Fruit fly (Drosophila melanogaster): ENCODE measurements around the gene CG13305.
A peak's percentile ranks its signal among the peaks of the same experiment; 100 is the strongest.

The CG13305 gene

dm6 chr3L:8683773-8684172, 37.2 kb upstream of the CG13305 start (continued):
- no peak for TF ChIP-seq CG7357 (GFP tag; IDR thresholded peaks at IDR 0.05)
- peak; percentile 35 for TF ChIP-seq CG18619 (GFP tag; optimal IDR thresholded peaks at IDR 0.05)
- TF ChIP-seq ab (GFP tag; optimal IDR thresholded peaks at IDR 0.05): no peak
- TF ChIP-seq ttk (GFP tag; IDR thresholded peaks at IDR 0.05): no peak
- no peak for TF ChIP-seq lbe (GFP tag; optimal IDR thresholded peaks at IDR 0.05)
- no peak for TF ChIP-seq Ssrp (tag; optimal IDR thresholded peaks at IDR 0.05)
- no peak for TF ChIP-seq H2.0 (GFP tag; IDR thresholded peaks at IDR 0.05)
- TF ChIP-seq CG2129 (GFP tag; IDR thresholded peaks at IDR 0.05; ENCODE audit: partially characterized antibody): no peak
- no peak for TF ChIP-seq pnt (GFP tag; optimal IDR thresholded peaks at IDR 0.05)
- no peak for TF ChIP-seq esg (GFP tag; conservative IDR thresholded peaks at IDR 0.05)
- TF ChIP-seq exex (tag; optimal IDR thresholded peaks at IDR 0.05): no peak
- no peak for TF ChIP-seq CG11560 (tag; IDR thresholded peaks at IDR 0.05)
- no peak for TF ChIP-seq CG32772 (GFP tag; IDR thresholded peaks at IDR 0.05)
- peak; percentile 8 for TF ChIP-seq odd (GFP tag; optimal IDR thresholded peaks at IDR 0.05)
- no peak for TF ChIP-seq cas (GFP tag; IDR thresholded peaks at IDR 0.05)
- TF ChIP-seq CG11695 (GFP tag; IDR thresholded peaks at IDR 0.05): no peak
- TF ChIP-seq ERR (GFP tag; optimal IDR thresholded peaks at IDR 0.05): no peak
- no peak for TF ChIP-seq CG10959 (GFP tag; IDR thresholded peaks at IDR 0.05)
- TF ChIP-seq tup (GFP tag; optimal IDR thresholded peaks at IDR 0.05): no peak
- no peak for TF ChIP-seq Camta (GFP tag; optimal IDR thresholded peaks at IDR 0.05)
- no peak for TF ChIP-seq CG5245 (GFP tag; optimal IDR thresholded peaks at IDR 0.05)
- no peak for TF ChIP-seq Gsc (GFP tag; IDR thresholded peaks at IDR 0.05)
- TF ChIP-seq Optix (GFP tag; IDR thresholded peaks at IDR 0.05): peak; percentile 29; the same call in 1 of the 3 replicates
- TF ChIP-seq nmo (GFP tag; optimal IDR thresholded peaks at IDR 0.05): no peak
- no peak for TF ChIP-seq CG10979 (tag; optimal IDR thresholded peaks at IDR 0.05)
- TF ChIP-seq CG3407 (GFP tag; optimal IDR thresholded peaks at IDR 0.05): peak; percentile 54
- TF ChIP-seq lilli (GFP tag; optimal IDR thresholded peaks at IDR 0.05): no peak
- no peak for TF ChIP-seq ind (GFP tag; optimal IDR thresholded peaks at IDR 0.05)
- peak; percentile 60 for TF ChIP-seq CG18599 (GFP tag; optimal IDR thresholded peaks at IDR 0.05)
- no peak for TF ChIP-seq CG10274 (GFP tag; optimal IDR thresholded peaks at IDR 0.05)
- no peak for TF ChIP-seq pho (GFP tag; optimal IDR thresholded peaks at IDR 0.05)
- no peak for TF ChIP-seq ham (GFP tag; IDR thresholded peaks at IDR 0.05)
- no peak for TF ChIP-seq Dip3 (GFP tag; optimal IDR thresholded peaks at IDR 0.05)
- TF ChIP-seq C15 (GFP tag; IDR thresholded peaks at IDR 0.05): no peak
- no peak for TF ChIP-seq Bdp1 (GFP tag; optimal IDR thresholded peaks at IDR 0.05)
- no peak for TF ChIP-seq CG10565 (GFP tag; optimal IDR thresholded peaks at IDR 0.05)
- no peak for TF ChIP-seq CG8290 (GFP tag; optimal IDR thresholded peaks at IDR 0.05)
- TF ChIP-seq CG8290 (tag; optimal IDR thresholded peaks at IDR 0.05): peak in 1 of 2 experiments; percentile 59
- TF ChIP-seq NfI (GFP tag; optimal IDR thresholded peaks at IDR 0.05): no peak
- TF ChIP-seq CG31441 (GFP tag; IDR thresholded peaks at IDR 0.05): no peak
- no peak for TF ChIP-seq D19A (tag; optimal IDR thresholded peaks at IDR 0.05)
- no peak for TF ChIP-seq CG10431 (GFP tag; optimal IDR thresholded peaks at IDR 0.05)
- no peak for TF ChIP-seq onecut (GFP tag; IDR thresholded peaks at IDR 0.05)
- no peak for TF ChIP-seq dmrt11E (tag; optimal IDR thresholded peaks at IDR 0.05)
- TF ChIP-seq CG1832 (GFP tag; optimal IDR thresholded peaks at IDR 0.05): no peak
- TF ChIP-seq Scr (GFP tag; IDR thresholded peaks at IDR 0.05; ENCODE audit: partially characterized antibody): no peak
- TF ChIP-seq Sox100B (GFP tag; optimal IDR thresholded peaks at IDR 0.05): no peak
- peak; percentile 28 for TF ChIP-seq CG17912 (GFP tag; optimal IDR thresholded peaks at IDR 0.05)
- no peak for TF ChIP-seq Sin3A (optimal IDR thresholded peaks at IDR 0.05)
- no peak for TF ChIP-seq CG17802 (tag; optimal IDR thresholded peaks at IDR 0.05)
- TF ChIP-seq Stat92E (GFP tag; optimal IDR thresholded peaks at IDR 0.05): no peak
- no peak for TF ChIP-seq CG14667 (GFP tag; IDR thresholded peaks at IDR 0.05)
- TF ChIP-seq mirr (GFP tag; optimal IDR thresholded peaks at IDR 0.05): peak; percentile 2
